Worm (Caenorhabditis elegans) whole organism, L4/young adult: ENCODE measurements around the gene fbxb-105.

ENCODE experiments used
- W03F9.2 ChIP-seq: fragments of 150-350 bp; optimal IDR thresholded peaks from 2 replicates; lab custom pipeline; 2014; ENCODE audit warnings: missing biosample characterization, missing genetic modification characterization
- dao-5 ChIP-seq: sonication (generic microtip); optimal IDR thresholded peaks from 2 replicates; lab custom pipeline; 2016; ENCODE audit warnings: missing genotype, missing genetic modification characterization, moderate library complexity, missing compliant biosample characterization
- him-1 ChIP-seq: sonication (generic microtip); optimal IDR thresholded peaks from 2 replicates; lab custom pipeline; 2016; ENCODE audit warnings: missing genotype, missing genetic modification reagents, missing genetic modification characterization, missing compliant biosample characterization

DNA sequence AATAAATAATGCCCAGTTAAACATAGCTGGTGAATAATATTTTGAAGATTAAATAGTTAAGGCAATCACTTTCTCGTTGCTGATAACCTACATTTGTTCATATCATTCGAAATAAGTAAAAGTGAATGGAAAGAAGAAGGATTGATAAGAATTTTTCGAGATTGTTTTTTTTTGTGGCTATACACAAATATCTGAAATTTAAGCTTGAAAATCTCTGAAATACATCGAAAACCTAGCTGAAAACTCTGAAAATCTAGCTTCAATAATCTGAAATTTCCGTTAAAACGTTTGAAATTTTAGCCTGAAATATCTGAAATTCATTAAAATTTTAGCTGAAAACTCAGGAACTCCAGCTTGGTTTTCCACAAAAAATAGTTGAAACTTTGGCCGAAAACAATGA lies 31.1 kb downstream of the fbxb-105 start, which contains the start of gene T05A8.6:
- TF ChIP-seq dao-5 (no peak), him-1 (tag; lab: Kevin White, UChicago) (no peak), W03F9.2 (tag; lab: Kevin White, UChicago) (no peak)
